Fruit fly (Drosophila melanogaster): Measurements from ENCODE around the gene CG9839.

CG9839 gene

DNA sequence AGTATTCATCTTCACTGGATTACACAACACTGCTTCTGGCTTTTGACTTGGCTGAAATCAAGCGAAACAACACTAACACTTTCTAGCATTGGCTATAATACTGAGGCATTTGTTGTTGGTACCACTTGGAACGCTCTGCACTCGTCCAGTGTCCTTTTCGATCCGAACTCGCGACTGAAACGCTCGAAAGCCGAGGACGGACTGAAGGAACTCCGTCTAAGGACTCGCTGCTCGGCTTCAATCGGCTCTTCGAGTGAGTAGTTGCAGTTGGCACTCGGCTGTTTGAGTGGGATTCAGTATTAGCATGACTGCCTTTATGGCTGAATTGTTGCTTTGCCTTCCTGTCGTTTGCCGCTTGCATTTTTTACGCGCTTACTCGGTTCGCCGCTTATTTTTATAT is 37.6 kb downstream of the CG9839 start, which contains the start of the genes CG34135 and CG11768:
Gene CG34135, minus strand, starts transcription at position 194 of the 400 bp plus-strand sequence.
Gene CG11768, minus strand, starts transcription at position 203 of the 400 bp plus-strand sequence.
- no peak for TF ChIP-seq noc (tag; optimal IDR thresholded peaks at IDR 0.05)
